Worm (Caenorhabditis elegans): ENCODE measurements around the gene T26A8.4.

Gene T26A8.4

DNA sequence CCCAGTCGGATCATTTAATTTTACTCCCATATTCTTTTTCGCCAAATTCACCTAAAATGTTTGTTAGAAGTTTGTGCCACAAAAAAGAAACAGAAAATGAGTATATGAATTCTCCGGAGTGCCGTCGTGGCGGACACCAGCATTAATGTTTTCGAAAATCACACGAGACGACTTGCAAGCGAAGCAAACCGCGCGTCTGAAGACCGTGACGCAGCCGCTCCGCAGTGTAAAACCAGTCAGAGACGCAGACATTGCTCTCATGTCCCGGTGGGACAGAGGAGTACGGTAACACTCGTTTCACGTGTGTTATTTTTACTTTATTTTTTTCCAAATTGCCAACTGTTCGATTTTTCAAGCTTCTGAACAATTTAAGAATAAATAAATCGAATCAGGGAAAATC is at the start of gene T26A8.4, which contains the start of gene pdtf-1 (continued):
- TF ChIP-seq nhr-27 (tag; optimal IDR thresholded peaks at IDR 0.05) (no peak), unc-62 (GFP tag; optimal IDR thresholded peaks at IDR 0.05) (peak; percentile 73), sdz-38 (tag; optimal IDR thresholded peaks at IDR 0.05) (no peak), snpc-3.4 (tag; optimal IDR thresholded peaks at IDR 0.05) (peak; percentile 46), ama-1 (optimal IDR thresholded peaks at IDR 0.05) (peak; percentile 68), ama-1 (GFP tag; optimal IDR thresholded peaks at IDR 0.05) (no peak), him-1 (tag; optimal IDR thresholded peaks at IDR 0.05) (no peak), hsf-1 (GFP tag; IDR thresholded peaks at IDR 0.05) (peak; percentile 70), lag-1 (GFP tag; IDR thresholded peaks at IDR 0.05) (no peak), K11D2.4 (GFP tag; IDR thresholded peaks at IDR 0.05) (peak; percentile 76), F49E8.2 (tag; optimal IDR thresholded peaks at IDR 0.05; ENCODE audit: insufficient read depth) (peak; percentile 91), C06A6.2 (GFP tag; conservative IDR thresholded peaks at IDR 0.05) (peak; percentile 83), die-1 (tag; optimal IDR thresholded peaks at IDR 0.05) (no peak), lin-35 (GFP tag; optimal IDR thresholded peaks at IDR 0.05) (peak in 2 of 3 experiments; percentile 45 to 76), egrh-3 (GFP tag; IDR thresholded peaks at IDR 0.05) (peak; percentile 63), hlh-26 (GFP tag; conservative IDR thresholded peaks at IDR 0.05) (no peak), sptf-2 (GFP tag; optimal IDR thresholded peaks at IDR 0.05) (no peak), tbx-9 (tag; optimal IDR thresholded peaks at IDR 0.05; ENCODE audit: borderline replicate concordance) (no peak), snpc-4 (GFP tag; optimal IDR thresholded peaks at IDR 0.05) (peak; percentile 60), snpc-4 (tag; optimal IDR thresholded peaks at IDR 0.05) (peak; percentile 81 to 93 (median 88)), ceh-58 (GFP tag; IDR thresholded peaks at IDR 0.05) (no peak), Y79H2A.3 (GFP tag; conservative IDR thresholded peaks at IDR 0.05) (peak; percentile 72), ekl-4 (GFP tag; IDR thresholded peaks at IDR 0.05) (peak; percentile 92), mxl-1 (tag; optimal IDR thresholded peaks at IDR 0.05) (no peak), mel-28 (tag; optimal IDR thresholded peaks at IDR 0.05; ENCODE audit: borderline replicate concordance) (no peak), rpc-1 (optimal IDR thresholded peaks at IDR 0.05) (peak; percentile 15), rpc-1 (tag; optimal IDR thresholded peaks at IDR 0.05) (no peak), ets-4 (GFP tag; optimal IDR thresholded peaks at IDR 0.05) (no peak), xnd-1 (tag; optimal IDR thresholded peaks at IDR 0.05) (no peak), egl-18 (GFP tag; IDR thresholded peaks at IDR 0.05) (no peak), let-526 (GFP tag; IDR thresholded peaks at IDR 0.05) (peak; percentile 75; the same call in 1 of the 2 replicates)

DNA sequence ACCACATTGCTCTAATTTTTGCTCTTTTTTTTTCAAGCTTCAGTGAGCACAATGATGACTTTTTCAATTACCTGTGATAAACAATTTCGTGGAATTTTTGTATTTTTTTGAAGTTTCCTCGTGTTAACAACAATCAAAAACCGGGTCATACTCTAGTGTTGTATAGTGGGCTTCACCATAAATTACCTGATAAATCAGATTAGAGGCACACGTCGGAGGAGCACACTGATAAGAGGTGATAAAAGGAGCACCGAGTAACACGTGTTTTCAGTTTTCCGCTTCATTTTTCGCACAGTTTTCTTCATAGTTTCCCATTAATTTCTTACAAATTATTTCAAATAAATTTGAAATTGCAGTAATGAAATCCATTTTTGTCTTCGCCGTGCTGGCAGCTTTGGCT is 48.6 kb upstream of the T26A8.4 start, which contains the start of gene spp-8:
Gene spp-8, plus strand, starts transcription at position 357 of the 400 bp plus-strand sequence.
- no peak for TF ChIP-seq attf-6 (GFP tag; IDR thresholded peaks at IDR 0.05)
- TF ChIP-seq D2030.7 (GFP tag; IDR thresholded peaks at IDR 0.05), result no peak
- TF ChIP-seq sea-2 (GFP tag; IDR thresholded peaks at IDR 0.05), result no peak
- TF ChIP-seq Y53F4B.3 (GFP tag; IDR thresholded peaks at IDR 0.05), result no peak
- TF ChIP-seq Y56A3A.18 (GFP tag; IDR thresholded peaks at IDR 0.05), result no peak
- TF ChIP-seq repo-1 (tag; optimal IDR thresholded peaks at IDR 0.05), result no peak
- no peak for TF ChIP-seq akir-1 (GFP tag; optimal IDR thresholded peaks at IDR 0.05)
- no peak for TF ChIP-seq bed-1 (GFP tag; IDR thresholded peaks at IDR 0.05)
- peak; percentile 41 for TF ChIP-seq nhr-90 (tag; optimal IDR thresholded peaks at IDR 0.05)
- peak; percentile 39; the same call in 1 of the 2 replicates for TF ChIP-seq egl-44 (GFP tag; IDR thresholded peaks at IDR 0.05)
- no peak for TF ChIP-seq unc-62 (GFP tag; optimal IDR thresholded peaks at IDR 0.05)
- peak; percentile 87 for TF ChIP-seq ets-4 (GFP tag; optimal IDR thresholded peaks at IDR 0.05)
- no peak for TF ChIP-seq athp-1 (tag; optimal IDR thresholded peaks at IDR 0.05)
- no peak for TF ChIP-seq bed-2 (GFP tag; IDR thresholded peaks at IDR 0.05)
- TF ChIP-seq ztf-18 (tag; optimal IDR thresholded peaks at IDR 0.05), result no peak
- TF ChIP-seq rec-8 (tag; optimal IDR thresholded peaks at IDR 0.05), result no peak
- no peak for TF ChIP-seq snpc-1.3 (tag; optimal IDR thresholded peaks at IDR 0.05; ENCODE audit: insufficient read depth)
- peak; percentile 38 for TF ChIP-seq atf-7 (tag; optimal IDR thresholded peaks at IDR 0.05)
- TF ChIP-seq snpc-3.4 (tag; optimal IDR thresholded peaks at IDR 0.05), result no peak
- TF ChIP-seq ztf-22 (GFP tag; optimal IDR thresholded peaks at IDR 0.05), result no peak
- no peak for TF ChIP-seq ceh-79 (tag; optimal IDR thresholded peaks at IDR 0.05)
- no peak for TF ChIP-seq T26A5.8 (tag; optimal IDR thresholded peaks at IDR 0.05)
